Worm (Caenorhabditis elegans) whole organism, young adult: ENCODE data around the gene elt-4.

ENCODE experiments used
- F22D6.2 ChIP-seq: sonication (generic microtip); optimal IDR thresholded peaks from 2 replicates; lab custom pipeline; 2016; ENCODE audit warnings: mild to moderate bottlenecking, missing genetic modification characterization, missing compliant biosample characterization
- F49E8.2 ChIP-seq: sonication (generic microtip); optimal IDR thresholded peaks from 3 replicates; lab custom pipeline; 2017; ENCODE audit warnings: missing genetic modification characterization, mild to moderate bottlenecking, missing compliant biosample characterization, antibody characterized with exemption, moderate library complexity; ENCODE audit not compliant: insufficient read depth
- Y67H2A.10 ChIP-seq: fragments of 200-800 bp; sonication (Bioruptor generic); conservative IDR thresholded peaks from 2 replicates; pipeline ENCODE4 v1.3.6; 2022; ENCODE audit warnings: missing genetic modification reagents, missing genetic modification characterization, missing compliant biosample characterization
- ceh-27 ChIP-seq: fragments of 200-800 bp; sonication (Bioruptor generic); optimal IDR thresholded peaks from 2 replicates; lab custom pipeline; 2018; ENCODE audit warnings: mild to moderate bottlenecking, missing genetic modification characterization, moderate library complexity, missing compliant biosample characterization
- chd-7 ChIP-seq: sonication (generic microtip); optimal IDR thresholded peaks from 2 replicates; lab custom pipeline; 2016; ENCODE audit warnings: mild to moderate bottlenecking, missing genetic modification characterization, moderate library complexity, missing compliant biosample characterization
- die-1 ChIP-seq: sonication (generic microtip); optimal IDR thresholded peaks from 2 replicates; lab custom pipeline; 2016; ENCODE audit warnings: missing genotype, mild to moderate bottlenecking, missing genetic modification characterization, missing compliant biosample characterization
- dpl-1 ChIP-seq: fragments of 150-350 bp; optimal IDR thresholded peaks from 2 replicates; lab custom pipeline; 2014; ENCODE audit warnings: missing biosample characterization, missing genetic modification reagents, missing genetic modification characterization
- nfya-1 ChIP-seq: sonication (generic microtip); optimal IDR thresholded peaks from 2 replicates; lab custom pipeline; 2017; ENCODE audit warnings: antibody characterized with exemption, missing compliant biosample characterization, missing genetic modification characterization, borderline replicate concordance; ENCODE audit not compliant: insufficient read depth
- nhr-179 ChIP-seq: sonication (generic microtip); optimal IDR thresholded peaks from 2 replicates; lab custom pipeline; 2016; ENCODE audit warnings: mild to moderate bottlenecking, missing genetic modification characterization, missing compliant biosample characterization
- sdz-38 ChIP-seq: sonication (generic microtip); optimal IDR thresholded peaks from 2 replicates; lab custom pipeline; 2016; ENCODE audit warnings: missing genotype, missing genetic modification characterization, missing compliant biosample characterization

DNA sequence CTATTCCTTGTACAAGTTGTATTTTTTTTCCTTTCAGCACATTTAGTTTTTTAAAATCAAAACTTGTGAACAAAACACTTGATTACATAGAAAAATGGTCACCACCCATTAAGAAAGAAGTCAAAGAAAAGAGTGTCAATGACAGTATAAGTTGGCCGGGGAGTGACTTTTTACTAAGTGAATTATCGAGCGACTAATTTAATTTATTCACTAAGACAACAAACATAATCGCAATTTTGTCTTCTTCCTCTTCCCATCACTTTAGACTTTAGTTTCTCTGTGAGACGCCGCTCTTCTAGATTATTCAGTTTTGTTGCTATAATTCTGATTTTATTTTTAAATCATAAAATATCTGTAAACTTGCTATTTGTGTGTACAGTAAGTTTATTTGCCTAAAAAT lies 38.7 kb downstream of the elt-4 start:
- TF ChIP-seq nhr-179 (tag; lab: Kevin White, UChicago) (no peak), ceh-27 (GFP tag; lab: Kevin White, UChicago) (no peak), F49E8.2 (tag; lab: Kevin White, UChicago) (no peak), nfya-1 (tag; lab: Kevin White, UChicago) (no peak), chd-7 (tag; lab: Kevin White, UChicago) (no peak), F22D6.2 (tag; lab: Kevin White, UChicago) (no peak), Y67H2A.10 (GFP tag; lab: Robert Waterston, UW) (no peak), dpl-1 (GFP tag; lab: Kevin White, UChicago) (no peak), die-1 (no peak), sdz-38 (tag; lab: Kevin White, UChicago) (no peak)
